Fruit fly (Drosophila melanogaster) whole organism, embryonic: ENCODE results near the gene cerv.
A peak's percentile ranks its signal among the peaks of the same experiment; 100 is the strongest.

ENCODE experiments used
- Aef1 ChIP-seq: fragments of 200-800 bp; sonication (Bioruptor generic); IDR thresholded peaks from 3 replicates; pipeline ENCODE4 v1.3.6; 2022; ENCODE audit warnings: missing biosample characterization, missing genetic modification characterization
- Atf3 ChIP-seq: fragments of 200-800 bp; sonication (Bioruptor generic); optimal IDR thresholded peaks from 3 replicates; lab custom pipeline; 2016; ENCODE audit warnings: missing biosample characterization, missing genetic modification characterization
- CG10366 ChIP-seq: fragments of 200-800 bp; sonication (Bioruptor generic); IDR thresholded peaks from 2 replicates; pipeline ENCODE4 v1.3.6; 2022; ENCODE audit warnings: missing biosample characterization, missing genetic modification characterization
- CG11085 ChIP-seq: fragments of 200-800 bp; sonication (Bioruptor generic); IDR thresholded peaks from 2 replicates; pipeline ENCODE4 v1.3.6; 2022; ENCODE audit warnings: missing biosample characterization, missing genetic modification characterization
- CG11093 ChIP-seq: fragments of 200-800 bp; sonication (Bioruptor generic); IDR thresholded peaks from 3 replicates; pipeline ENCODE4 v1.3.6; 2022; ENCODE audit warnings: missing biosample characterization, missing genetic modification characterization
- CG11456 ChIP-seq: fragments of 200-800 bp; sonication (Bioruptor generic); IDR thresholded peaks from 3 replicates; pipeline ENCODE4 v1.3.6; 2022; ENCODE audit warnings: missing biosample characterization, missing genetic modification characterization
- CG11504 ChIP-seq: fragments of 200-800 bp; sonication (Bioruptor generic); optimal IDR thresholded peaks from 3 replicates; lab custom pipeline; 2019; ENCODE audit warnings: missing biosample characterization, mild to moderate bottlenecking, missing genetic modification characterization, moderate library complexity
- CG11560 ChIP-seq: fragments of 200-800 bp; sonication (Bioruptor generic); IDR thresholded peaks from 3 replicates; pipeline ENCODE4 v1.3.6; 2022; ENCODE audit warnings: missing biosample characterization, missing genetic modification characterization
- CG12299 ChIP-seq: fragments of 200-800 bp; sonication (Bioruptor generic); optimal IDR thresholded peaks from 2 replicates; lab custom pipeline; 2018; ENCODE audit warnings: missing biosample characterization, mild to moderate bottlenecking, missing genetic modification characterization
- CG14014 ChIP-seq: fragments of 200-800 bp; sonication (Bioruptor generic); IDR thresholded peaks from 2 replicates; pipeline ENCODE4 v1.3.6; 2022; ENCODE audit warnings: missing biosample characterization, missing genetic modification characterization
- CG14667 ChIP-seq: fragments of 200-800 bp; sonication (Bioruptor generic); IDR thresholded peaks from 2 replicates; pipeline ENCODE4 v1.3.6; 2022; ENCODE audit warnings: missing biosample characterization, missing genetic modification characterization
- CG15601 ChIP-seq: fragments of 200-800 bp; sonication (Bioruptor generic); optimal IDR thresholded peaks from 3 replicates; lab custom pipeline; 2019; ENCODE audit warnings: missing biosample characterization, mild to moderate bottlenecking, missing genetic modification characterization, moderate library complexity
- CG1602 ChIP-seq: fragments of 200-800 bp; sonication (Bioruptor generic); optimal IDR thresholded peaks from 3 replicates; lab custom pipeline; 2016; ENCODE audit warnings: missing biosample characterization, missing genetic modification characterization
- CG17328 ChIP-seq: fragments of 200-800 bp; sonication (Bioruptor generic); IDR thresholded peaks from 2 replicates; pipeline ENCODE4 v1.3.6; 2022; ENCODE audit warnings: missing biosample characterization, missing genetic modification characterization
- CG18011 ChIP-seq: fragments of 200-800 bp; sonication (Bioruptor generic); optimal IDR thresholded peaks from 2 replicates; lab custom pipeline; 2017; ENCODE audit warnings: missing biosample characterization, missing genetic modification characterization, mild to moderate bottlenecking, moderate library complexity, missing genotype
- CG2120 ChIP-seq: fragments of 200-800 bp; sonication (Bioruptor generic); optimal IDR thresholded peaks from 3 replicates; lab custom pipeline; 2016; ENCODE audit warnings: missing biosample characterization, missing genetic modification characterization
- CG32532 ChIP-seq: fragments of 200-800 bp; sonication (Bioruptor generic); IDR thresholded peaks from 2 replicates; pipeline ENCODE4 v1.3.6; 2022; ENCODE audit warnings: missing biosample characterization, missing genetic modification characterization
- CG4820 ChIP-seq: fragments of 200-800 bp; sonication (Bioruptor generic); optimal IDR thresholded peaks from 3 replicates; lab custom pipeline; 2016; ENCODE audit warnings: missing biosample characterization, missing genetic modification characterization
- CG5953 ChIP-seq: fragments of 200-800 bp; sonication (Bioruptor generic); IDR thresholded peaks from 2 replicates; pipeline ENCODE4 v1.3.6; 2022; ENCODE audit warnings: missing biosample characterization, missing genetic modification characterization
- CG6175 ChIP-seq: fragments of 200-800 bp; sonication (Bioruptor generic); IDR thresholded peaks from 3 replicates; pipeline ENCODE4 v1.3.6; 2022; ENCODE audit warnings: missing biosample characterization, missing genetic modification characterization
- CG8944 ChIP-seq: fragments of 200-800 bp; sonication (Bioruptor generic); optimal IDR thresholded peaks from 3 replicates; lab custom pipeline; 2016; ENCODE audit warnings: missing biosample characterization, missing genetic modification characterization
- CTCF ChIP-seq: fragments of 200-800 bp; sonication (Bioruptor generic); optimal IDR thresholded peaks from 2 replicates; lab custom pipeline; 2017; ENCODE audit warnings: missing biosample characterization, mild to moderate bottlenecking, missing genetic modification characterization, moderate library complexity
- D ChIP-seq, 2 experiments: fragments of 200-800 bp in 1 of 2; fragments of >200 bp in 1 of 2; sonication (Bioruptor generic) in 1 of 2; optimal IDR thresholded peaks; 2 replicates in 1 of 2; 3 replicates in 1 of 2; lab custom pipeline; 2017; ENCODE audit warnings: mild to moderate bottlenecking in 1 of 2, missing biosample characterization in 1 of 2, missing genetic modification characterization in 1 of 2, missing genetic modification reagents in 1 of 2
- D19A ChIP-seq: fragments of 200-800 bp; optimal IDR thresholded peaks from 3 replicates; lab custom pipeline; 2019; ENCODE audit warnings: missing biosample characterization, mild to moderate bottlenecking, missing genetic modification characterization, moderate library complexity
- Dbx ChIP-seq: fragments of 200-800 bp; sonication (Bioruptor generic); IDR thresholded peaks from 3 replicates; pipeline ENCODE4 v1.3.6; 2022; ENCODE audit warnings: missing biosample characterization, missing genetic modification characterization
- Fer3 ChIP-seq: fragments of 200-800 bp; sonication (Bioruptor generic); optimal IDR thresholded peaks from 2 replicates; lab custom pipeline; 2018; ENCODE audit warnings: missing biosample characterization, mild to moderate bottlenecking, missing genetic modification characterization, moderate library complexity
- GATAe ChIP-seq: fragments of 200-800 bp; sonication (Bioruptor generic); conservative IDR thresholded peaks from 2 replicates; pipeline ENCODE4 v1.3.6; 2022; ENCODE audit warnings: missing biosample characterization, missing genetic modification characterization
- HmgZ ChIP-seq: fragments of 200-800 bp; sonication (Bioruptor generic); optimal IDR thresholded peaks from 2 replicates; lab custom pipeline; 2018; ENCODE audit warnings: missing biosample characterization, mild to moderate bottlenecking, missing genetic modification characterization
- Hr78 ChIP-seq, 2 experiments: fragments of 200-800 bp in 1 of 2; fragments of >200 bp in 1 of 2; sonication (Bioruptor generic) in 1 of 2; optimal IDR thresholded peaks; 2 replicates each; lab custom pipeline; 2017 to 2019; ENCODE audit warnings: missing biosample characterization in 2 of 2, missing genetic modification characterization in 2 of 2, mild to moderate bottlenecking in 1 of 2, moderate library complexity in 1 of 2
- Hsf ChIP-seq: fragments of 200-800 bp; sonication (Bioruptor generic); optimal IDR thresholded peaks from 3 replicates; lab custom pipeline; 2016; ENCODE audit warnings: missing biosample characterization, missing genetic modification characterization
- MBD-R2 ChIP-seq: fragments of 200-800 bp; sonication (Bioruptor generic); IDR thresholded peaks from 2 replicates; pipeline ENCODE4 v1.3.6; 2022; ENCODE audit warnings: missing biosample characterization, missing genetic modification characterization
- NC2α ChIP-seq: fragments of 200-800 bp; sonication (Bioruptor generic); optimal IDR thresholded peaks from 2 replicates; lab custom pipeline; 2016; ENCODE audit warnings: missing biosample characterization, missing genetic modification characterization
- NFAT ChIP-seq: fragments of 200-800 bp; sonication (Bioruptor generic); IDR thresholded peaks from 2 replicates; pipeline ENCODE4 v1.3.6; 2022; ENCODE audit warnings: missing biosample characterization, missing genetic modification characterization
- Opbp ChIP-seq: fragments of 200-800 bp; sonication (Bioruptor generic); IDR thresholded peaks from 3 replicates; pipeline ENCODE4 v1.3.6; 2022; ENCODE audit warnings: missing biosample characterization, missing genetic modification characterization; ENCODE audit not compliant: partially characterized antibody
- PHDP ChIP-seq: fragments of 200-800 bp; sonication (Bioruptor generic); optimal IDR thresholded peaks from 3 replicates; lab custom pipeline; 2018; ENCODE audit warnings: missing biosample characterization, mild to moderate bottlenecking, missing genetic modification characterization, moderate library complexity
- Trl ChIP-seq, 3 experiments: fragments of >200 bp in 2 of 3; fragments of 200-800 bp in 1 of 3; sonication (Bioruptor generic) in 1 of 3; optimal IDR thresholded peaks; 2 replicates in 1 of 3; 3 replicates in 2 of 3; lab custom pipeline; 2016 to 2017; ENCODE audit warnings: missing biosample characterization in 1 of 3, missing genetic modification characterization in 1 of 3
- ato ChIP-seq: fragments of 200-800 bp; sonication (Bioruptor generic); IDR thresholded peaks from 2 replicates; pipeline ENCODE4 v1.3.6; 2022; ENCODE audit warnings: missing biosample characterization, missing genetic modification characterization; ENCODE audit not compliant: partially characterized antibody
- cas ChIP-seq: fragments of 200-800 bp; sonication (Bioruptor generic); IDR thresholded peaks from 2 replicates; pipeline ENCODE4 v1.3.6; 2022; ENCODE audit warnings: missing biosample characterization, missing genetic modification characterization
- ci ChIP-seq: fragments of 200-800 bp; sonication (Bioruptor generic); IDR thresholded peaks from 3 replicates; pipeline ENCODE4 v1.3.6; 2022; ENCODE audit warnings: missing biosample characterization, missing genetic modification characterization
- hbn ChIP-seq: fragments of 200-800 bp; sonication (Bioruptor generic); IDR thresholded peaks from 2 replicates; pipeline ENCODE4 v1.3.6; 2022; ENCODE audit warnings: missing biosample characterization, missing genetic modification characterization; ENCODE audit not compliant: partially characterized antibody
- insv ChIP-seq, 2 experiments: fragments of 200-800 bp; sonication (Bioruptor generic); optimal IDR thresholded peaks; 3 replicates each; lab custom pipeline; 2016 to 2018; ENCODE audit warnings: missing biosample characterization in 2 of 2, missing genetic modification characterization in 2 of 2
- knrl ChIP-seq: fragments of 200-800 bp; sonication (Bioruptor generic); IDR thresholded peaks from 3 replicates; pipeline ENCODE4 v1.3.6; 2022; ENCODE audit warnings: missing biosample characterization, missing genetic modification characterization; ENCODE audit not compliant: partially characterized antibody
- lilli ChIP-seq: fragments of 200-800 bp; sonication (Bioruptor generic); optimal IDR thresholded peaks from 3 replicates; lab custom pipeline; 2016; ENCODE audit warnings: missing biosample characterization, missing genetic modification characterization
- pan ChIP-seq, 4 experiments: fragments of >200 bp in 3 of 4; fragments of 200-800 bp in 1 of 4; sonication (Bioruptor generic) in 1 of 4; optimal IDR thresholded peaks in 3 of 4; IDR thresholded peaks in 1 of 4; 2 replicates each; pipeline versions ENCODE4 v1.3.6 to Lab custom; 2017 to 2022; ENCODE audit warnings: missing biosample characterization in 2 of 4, missing genetic modification characterization in 2 of 4, mixed read lengths in 1 of 4
- sd ChIP-seq: fragments of 200-800 bp; sonication (Bioruptor generic); optimal IDR thresholded peaks from 3 replicates; lab custom pipeline; 2018; ENCODE audit warnings: missing biosample characterization, mild to moderate bottlenecking, missing genetic modification characterization, moderate library complexity
- sisA ChIP-seq: fragments of 200-800 bp; sonication (Bioruptor generic); IDR thresholded peaks from 2 replicates; pipeline ENCODE4 v1.3.6; 2022; ENCODE audit warnings: missing biosample characterization, missing genetic modification characterization
- sug ChIP-seq: fragments of 200-800 bp; optimal IDR thresholded peaks from 2 replicates; lab custom pipeline; 2019; ENCODE audit warnings: missing biosample characterization, mild to moderate bottlenecking, missing genetic modification characterization, moderate library complexity
- zen ChIP-seq: fragments of 200-800 bp; sonication (Bioruptor generic); optimal IDR thresholded peaks from 3 replicates; lab custom pipeline; 2018; ENCODE audit warnings: missing biosample characterization, mild to moderate bottlenecking, missing genetic modification characterization, moderate library complexity

The cerv gene

dm6 chrX:15594230-15594857 is 16.4 kb upstream of the cerv start (continued):
- TF ChIP-seq ci (GFP tag; lab: Robert Waterston, UW) (peak; percentile 63), CG12299 (tag; lab: Kevin White, UChicago) (no peak), CG1602 (peak; percentile 36), GATAe (no peak), CG15601 (tag; lab: Kevin White, UChicago) (peak; percentile 10), Trl (optimal IDR thresholded peaks at IDR 0.05; lab: Kevin White, UChicago) (peak in 1 of 2 experiments; percentile 24), Trl (GFP tag; optimal IDR thresholded peaks at IDR 0.05; lab: Kevin White, UChicago) (no peak), CG8944 (GFP tag; lab: Kevin White, UChicago) (peak; percentile 9), CTCF (GFP tag; lab: Kevin White, UChicago) (peak; percentile 97), Dbx (GFP tag; lab: Robert Waterston, UW) (peak; percentile 74), lilli (GFP tag; lab: Kevin White, UChicago) (peak; percentile 16), MBD-R2 (GFP tag; lab: Robert Waterston, UW) (0 out of 2 replicates have a peak, but pooled peaks have one; percentile 22), CG5953 (GFP tag; lab: Robert Waterston, UW) (0 out of 2 replicates have a peak, but pooled peaks have one; percentile 22), D (optimal IDR thresholded peaks at IDR 0.05; lab: Kevin White, UChicago) (no peak), D (GFP tag; optimal IDR thresholded peaks at IDR 0.05; lab: Kevin White, UChicago) (no peak), Aef1 (GFP tag; lab: Robert Waterston, UW) (peak; percentile 51), CG14014 (GFP tag; lab: Robert Waterston, UW) (0 out of 2 replicates have a peak, but pooled peaks have one; percentile 32), Fer3 (peak; percentile 2), sug (tag; lab: Kevin White, UChicago) (peak; percentile 3), insv (GFP tag; optimal IDR thresholded peaks at IDR 0.05; lab: Kevin White, UChicago) (peak in 1 of 2 experiments; percentile 36), Hr78 (GFP tag; optimal IDR thresholded peaks at IDR 0.05; lab: Kevin White, UChicago) (no peak), CG17328 (GFP tag; lab: Robert Waterston, UW) (peak; percentile 50; the same call in 1 of the 2 replicates), D19A (tag; lab: Kevin White, UChicago) (peak; percentile 20), NC2α (no peak), knrl (peak; percentile 62), CG14667 (GFP tag; lab: Robert Waterston, UW) (peak; percentile 63), cas (GFP tag; lab: Robert Waterston, UW) (no peak), pan (optimal IDR thresholded peaks at IDR 0.05; lab: Kevin White, UChicago) (no peak), pan (GFP tag; optimal IDR thresholded peaks at IDR 0.05 in 1 of 2, IDR thresholded peaks at IDR 0.05 in 1 of 2) (peak in 1 of 2 experiments; percentile 71), NFAT (GFP tag; lab: Robert Waterston, UW) (peak; percentile 73), CG4820 (GFP tag; lab: Kevin White, UChicago) (peak; percentile 1), CG11093 (GFP tag; lab: Robert Waterston, UW) (0 out of 3 replicates have a peak, but pooled peaks have one; percentile 10), Hsf (GFP tag; lab: Kevin White, UChicago) (peak; percentile 30), zen (tag; lab: Kevin White, UChicago) (peak; percentile 2), CG11456 (GFP tag; lab: Robert Waterston, UW) (peak; percentile 94), PHDP (peak; percentile 23), HmgZ (tag; lab: Kevin White, UChicago) (peak; percentile 25), CG2120 (GFP tag; lab: Kevin White, UChicago) (no peak), CG32532 (GFP tag; lab: Robert Waterston, UW) (peak; percentile 85), sisA (GFP tag; lab: Robert Waterston, UW) (peak; percentile 64), CG11560 (tag; lab: Robert Waterston, UW) (peak; percentile 25; the same call in 1 of the 3 replicates), ato (GFP tag; lab: Robert Waterston, UW) (peak; percentile 29; the same call in 1 of the 2 replicates), sd (tag; lab: Kevin White, UChicago) (peak; percentile 28), CG10366 (GFP tag; lab: Robert Waterston, UW) (peak; percentile 20), Atf3 (GFP tag; lab: Kevin White, UChicago) (no peak), CG11504 (tag; lab: Kevin White, UChicago) (peak; percentile 93), hbn (no peak), CG11085 (GFP tag; lab: Robert Waterston, UW) (peak; percentile 61; the same call in 1 of the 2 replicates), CG18011 (GFP tag; lab: Kevin White, UChicago) (no peak), Opbp (GFP tag; lab: Robert Waterston, UW) (peak; percentile 62; the same call in 1 of the 3 replicates), CG6175 (peak; percentile 20; the same call in 1 of the 3 replicates)
